Worm (Caenorhabditis elegans) whole organism, late embryonic: Measurements from ENCODE around the gene Y53G8AM.7.

Experiments
- ama-1 ChIP-seq: fragments of 150-350 bp; optimal IDR thresholded peaks from 2 replicates; lab custom pipeline; 2014
- ceh-19 ChIP-seq: fragments of 200-800 bp; sonication (Bioruptor generic); optimal IDR thresholded peaks from 2 replicates; lab custom pipeline; 2018; ENCODE audit warnings: mild to moderate bottlenecking, missing genetic modification characterization, missing compliant biosample characterization
- ceh-2 ChIP-seq: sonication (generic microtip); optimal IDR thresholded peaks from 2 replicates; lab custom pipeline; 2016; ENCODE audit warnings: missing genotype, missing genetic modification characterization, missing compliant biosample characterization
- ceh-34 ChIP-seq: sonication (generic microtip); optimal IDR thresholded peaks from 2 replicates; lab custom pipeline; 2016; ENCODE audit warnings: mild to moderate bottlenecking, missing genetic modification characterization, missing compliant biosample characterization
- ceh-9 ChIP-seq: sonication (generic microtip); optimal IDR thresholded peaks from 2 replicates; lab custom pipeline; 2016; ENCODE audit warnings: mild to moderate bottlenecking, missing genetic modification characterization, inconsistent platforms, missing compliant biosample characterization
- dmd-4 ChIP-seq: sonication (generic microtip); optimal IDR thresholded peaks from 2 replicates; lab custom pipeline; 2016; ENCODE audit warnings: borderline replicate concordance, missing genetic modification characterization, missing compliant biosample characterization
- nhr-11 ChIP-seq: fragments of 150-350 bp; optimal IDR thresholded peaks from 2 replicates; lab custom pipeline; 2014; ENCODE audit warnings: missing biosample characterization, missing genetic modification characterization
- pag-3 ChIP-seq: sonication (generic microtip); optimal IDR thresholded peaks from 2 replicates; lab custom pipeline; 2016; ENCODE audit warnings: missing compliant biosample characterization, missing genetic modification characterization, borderline replicate concordance
- sox-4 ChIP-seq: sonication (generic microtip); optimal IDR thresholded peaks from 2 replicates; lab custom pipeline; 2017; ENCODE audit warnings: mild to moderate bottlenecking, missing genetic modification characterization, inconsistent platforms, missing compliant biosample characterization
- unc-3 ChIP-seq, 2 experiments: fragments of 200-800 bp in 1 of 2; sonication (Bioruptor generic) in 1 of 2; sonication (generic microtip) in 1 of 2; conservative IDR thresholded peaks in 1 of 2; optimal IDR thresholded peaks in 1 of 2; 2 replicates each; pipeline versions ENCODE4 v1.3.6 to Lab custom; 2016 to 2022; ENCODE audit warnings: missing compliant biosample characterization in 2 of 2, missing genetic modification characterization in 2 of 2, missing genetic modification reagents in 1 of 2
- unc-42 ChIP-seq: sonication (generic microtip); optimal IDR thresholded peaks from 2 replicates; lab custom pipeline; 2016; ENCODE audit warnings: missing genotype, missing genetic modification characterization, missing compliant biosample characterization

DNA sequence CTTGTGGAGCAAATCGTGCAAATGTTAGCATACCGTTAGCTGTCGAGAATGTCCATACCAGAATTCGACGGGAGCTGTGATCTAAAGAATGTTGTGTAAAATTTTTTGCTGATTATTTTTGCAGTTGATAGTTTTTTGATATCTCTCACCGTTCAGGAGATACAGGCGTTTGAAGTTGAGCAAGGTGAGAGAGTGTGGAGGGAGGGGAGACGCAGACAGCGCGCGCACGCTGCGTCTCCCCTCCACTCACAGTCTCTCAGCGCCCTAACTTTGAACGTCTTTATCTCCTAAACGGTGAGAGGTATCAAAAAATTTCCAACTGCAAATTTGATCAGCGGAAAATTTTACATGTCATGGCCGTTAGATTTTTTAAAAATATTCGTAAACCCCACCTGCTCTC lies 11.5 kb downstream of the Y53G8AM.7 start:
- TF ChIP-seq ceh-9 (tag; lab: Kevin White, UChicago) (no peak), ceh-34 (tag; lab: Kevin White, UChicago) (no peak), ceh-2 (tag; lab: Kevin White, UChicago) (no peak), pag-3 (tag; lab: Kevin White, UChicago) (no peak), unc-3 (GFP tag; conservative IDR thresholded peaks at IDR 0.05; lab: Robert Waterston, UW) (no peak), unc-3 (tag; optimal IDR thresholded peaks at IDR 0.05; lab: Kevin White, UChicago) (no peak), dmd-4 (no peak), ama-1 (lab: Kevin White, UChicago) (no peak), unc-42 (tag; lab: Kevin White, UChicago) (no peak), ceh-19 (GFP tag; lab: Kevin White, UChicago) (no peak), sox-4 (no peak), nhr-11 (tag; lab: Kevin White, UChicago) (no peak)
